Fruit fly (Drosophila melanogaster): Measurements from ENCODE around the gene CG43354.

- no peak for TF ChIP-seq fd96Ca (GFP tag; IDR thresholded peaks at IDR 0.05)
- TF ChIP-seq CG8301 (tag; optimal IDR thresholded peaks at IDR 0.05), result no peak
- no peak for TF ChIP-seq Pif1A (GFP tag; optimal IDR thresholded peaks at IDR 0.05)
These were observed 48.8 kb upstream of the CG43354 start for dm6 chr2L:18358032-18358431.

All from whole organism, pupa.